Worm (Caenorhabditis elegans) whole organism, L3 larva: ENCODE results near the gene srbc-62.

Experiments used
- R02D3.7 ChIP-seq: fragments of 150-350 bp; optimal IDR thresholded peaks from 2 replicates; lab custom pipeline; 2014; ENCODE audit warnings: missing biosample characterization, missing genetic modification characterization
- ZK546.5 ChIP-seq: sonication (generic microtip); optimal IDR thresholded peaks from 2 replicates; lab custom pipeline; 2017; ENCODE audit warnings: missing biosample characterization, missing genetic modification characterization
- aly-2 ChIP-seq: fragments of 150-350 bp; optimal IDR thresholded peaks from 2 replicates; lab custom pipeline; 2014; ENCODE audit warnings: missing biosample characterization, missing genetic modification characterization
- ama-1 ChIP-seq: fragments of 150-350 bp; optimal IDR thresholded peaks from 2 replicates; lab custom pipeline; 2018
- ceh-16 ChIP-seq: sonication (generic microtip); optimal IDR thresholded peaks from 2 replicates; lab custom pipeline; 2017; ENCODE audit warnings: missing biosample characterization, missing genetic modification characterization
- ceh-28 ChIP-seq: fragments of 150-350 bp; optimal IDR thresholded peaks from 2 replicates; lab custom pipeline; 2014; ENCODE audit warnings: missing biosample characterization, missing genetic modification reagents, missing genetic modification characterization
- ceh-82 ChIP-seq: fragments of 150-350 bp; optimal IDR thresholded peaks from 2 replicates; lab custom pipeline; 2014; ENCODE audit warnings: missing biosample characterization, missing genetic modification characterization
- ceh-9 ChIP-seq: sonication (generic microtip); optimal IDR thresholded peaks from 2 replicates; lab custom pipeline; 2018; ENCODE audit warnings: missing biosample characterization, missing genetic modification characterization
- daf-12 ChIP-seq: fragments of 150-350 bp; optimal IDR thresholded peaks from 2 replicates; lab custom pipeline; 2014; ENCODE audit warnings: missing biosample characterization, missing genetic modification reagents, missing genetic modification characterization
- elt-1 ChIP-seq: fragments of 150-350 bp; optimal IDR thresholded peaks from 2 replicates; lab custom pipeline; 2014; ENCODE audit warnings: missing biosample characterization, missing genetic modification characterization
- elt-2 ChIP-seq: sonication (generic microtip); optimal IDR thresholded peaks from 2 replicates; lab custom pipeline; 2016; ENCODE audit warnings: missing genetic modification reagents, mild to moderate bottlenecking, missing genetic modification characterization, missing compliant biosample characterization
- elt-3 ChIP-seq, 3 experiments: fragments of 150-350 bp in 1 of 3; sonication (generic microtip) in 2 of 3; optimal IDR thresholded peaks; 2 replicates in 2 of 3; 4 replicates in 1 of 3; lab custom pipeline; 2014 to 2017; ENCODE audit warnings: missing biosample characterization in 3 of 3, missing genetic modification characterization in 3 of 3
- eor-1 ChIP-seq, 2 experiments: fragments of 150-350 bp; optimal IDR thresholded peaks; 2 replicates each; lab custom pipeline; 2014 to 2018; ENCODE audit warnings: missing biosample characterization in 2 of 2, missing genetic modification characterization in 2 of 2
- fkh-2 ChIP-seq: fragments of 150-350 bp; optimal IDR thresholded peaks from 2 replicates; lab custom pipeline; 2014; ENCODE audit warnings: missing biosample characterization, missing genetic modification reagents, missing genetic modification characterization
- fos-1 ChIP-seq: fragments of 150-350 bp; optimal IDR thresholded peaks from 2 replicates; lab custom pipeline; 2014; ENCODE audit warnings: missing biosample characterization, missing genetic modification characterization
- hmg-11 ChIP-seq: sonication (generic microtip); optimal IDR thresholded peaks from 2 replicates; lab custom pipeline; 2016; ENCODE audit warnings: missing genetic modification characterization, missing compliant biosample characterization
- jun-1 ChIP-seq: fragments of 150-350 bp; optimal IDR thresholded peaks from 2 replicates; lab custom pipeline; 2014; ENCODE audit warnings: missing biosample characterization, missing genetic modification reagents, missing genetic modification characterization
- lin-15B ChIP-seq: fragments of 150-350 bp; optimal IDR thresholded peaks from 2 replicates; lab custom pipeline; 2014; ENCODE audit warnings: missing biosample characterization, missing genetic modification characterization
- lin-39 ChIP-seq: fragments of 150-350 bp; optimal IDR thresholded peaks from 2 replicates; lab custom pipeline; 2018; ENCODE audit warnings: missing biosample characterization, missing genetic modification reagents, missing genetic modification characterization
- mdl-1 ChIP-seq: fragments of 150-350 bp; optimal IDR thresholded peaks from 2 replicates; lab custom pipeline; 2014; ENCODE audit warnings: missing biosample characterization, missing genetic modification characterization
- mml-1 ChIP-seq: fragments of 150-350 bp; sonication (generic microtip); optimal IDR thresholded peaks from 3 replicates; lab custom pipeline; 2014; ENCODE audit warnings: missing biosample characterization, missing genetic modification characterization
- nfya-1 ChIP-seq: sonication (generic microtip); optimal IDR thresholded peaks from 2 replicates; lab custom pipeline; 2017; ENCODE audit warnings: missing genetic modification characterization, mild to moderate bottlenecking, missing compliant biosample characterization, antibody characterized with exemption, moderate library complexity; ENCODE audit not compliant: insufficient read depth
- nhr-11 ChIP-seq: fragments of 150-350 bp; optimal IDR thresholded peaks from 2 replicates; lab custom pipeline; 2014; ENCODE audit warnings: missing biosample characterization, missing genetic modification characterization
- nhr-23 ChIP-seq: fragments of 150-350 bp; optimal IDR thresholded peaks from 2 replicates; lab custom pipeline; 2014; ENCODE audit warnings: missing biosample characterization, missing genetic modification reagents, missing genetic modification characterization
- nhr-25 ChIP-seq: sonication (generic microtip); optimal IDR thresholded peaks from 2 replicates; lab custom pipeline; 2017; ENCODE audit warnings: missing biosample characterization, missing genetic modification characterization
- nhr-28 ChIP-seq: fragments of 150-350 bp; optimal IDR thresholded peaks from 2 replicates; lab custom pipeline; 2014; ENCODE audit warnings: missing biosample characterization, missing genetic modification characterization
- nhr-43 ChIP-seq: sonication (generic microtip); optimal IDR thresholded peaks from 2 replicates; lab custom pipeline; 2016; ENCODE audit warnings: mild to moderate bottlenecking, missing genetic modification characterization, missing compliant biosample characterization; ENCODE audit not compliant: poor library complexity, severe bottlenecking
- nhr-67 ChIP-seq: fragments of 150-350 bp; optimal IDR thresholded peaks from 2 replicates; lab custom pipeline; 2014; ENCODE audit warnings: missing biosample characterization, missing genetic modification characterization
- nhr-77 ChIP-seq: fragments of 150-350 bp; optimal IDR thresholded peaks from 2 replicates; lab custom pipeline; 2014; ENCODE audit warnings: missing biosample characterization, missing genetic modification characterization
- pha-4 ChIP-seq: fragments of 150-350 bp; optimal IDR thresholded peaks from 2 replicates; lab custom pipeline; 2014; ENCODE audit warnings: missing biosample characterization, missing genetic modification reagents, missing genetic modification characterization
- sea-2 ChIP-seq: fragments of 150-350 bp; sonication (generic microtip); optimal IDR thresholded peaks from 4 replicates; lab custom pipeline; 2014; ENCODE audit warnings: missing biosample characterization, missing genetic modification reagents, missing genetic modification characterization
- skn-1 ChIP-seq: fragments of 150-350 bp; optimal IDR thresholded peaks from 2 replicates; lab custom pipeline; 2014; ENCODE audit warnings: missing biosample characterization, missing genetic modification characterization
- snpc-4 ChIP-seq: fragments of 150-350 bp; optimal IDR thresholded peaks from 2 replicates; lab custom pipeline; 2014; ENCODE audit warnings: missing biosample characterization, missing genetic modification characterization
- tbx-2 ChIP-seq: sonication (generic microtip); optimal IDR thresholded peaks from 2 replicates; lab custom pipeline; 2016; ENCODE audit warnings: mild to moderate bottlenecking, missing genetic modification characterization, missing compliant biosample characterization
- unc-39 ChIP-seq: sonication (generic microtip); optimal IDR thresholded peaks from 4 replicates; lab custom pipeline; 2017; ENCODE audit warnings: missing biosample characterization, missing genetic modification characterization
- ztf-11 ChIP-seq: fragments of 150-350 bp; optimal IDR thresholded peaks from 2 replicates; lab custom pipeline; 2014; ENCODE audit warnings: missing biosample characterization, missing genetic modification characterization
- ztf-4 ChIP-seq: fragments of 150-350 bp; optimal IDR thresholded peaks from 2 replicates; lab custom pipeline; 2014; ENCODE audit warnings: missing biosample characterization, missing genetic modification characterization

srbc-62 gene

DNA sequence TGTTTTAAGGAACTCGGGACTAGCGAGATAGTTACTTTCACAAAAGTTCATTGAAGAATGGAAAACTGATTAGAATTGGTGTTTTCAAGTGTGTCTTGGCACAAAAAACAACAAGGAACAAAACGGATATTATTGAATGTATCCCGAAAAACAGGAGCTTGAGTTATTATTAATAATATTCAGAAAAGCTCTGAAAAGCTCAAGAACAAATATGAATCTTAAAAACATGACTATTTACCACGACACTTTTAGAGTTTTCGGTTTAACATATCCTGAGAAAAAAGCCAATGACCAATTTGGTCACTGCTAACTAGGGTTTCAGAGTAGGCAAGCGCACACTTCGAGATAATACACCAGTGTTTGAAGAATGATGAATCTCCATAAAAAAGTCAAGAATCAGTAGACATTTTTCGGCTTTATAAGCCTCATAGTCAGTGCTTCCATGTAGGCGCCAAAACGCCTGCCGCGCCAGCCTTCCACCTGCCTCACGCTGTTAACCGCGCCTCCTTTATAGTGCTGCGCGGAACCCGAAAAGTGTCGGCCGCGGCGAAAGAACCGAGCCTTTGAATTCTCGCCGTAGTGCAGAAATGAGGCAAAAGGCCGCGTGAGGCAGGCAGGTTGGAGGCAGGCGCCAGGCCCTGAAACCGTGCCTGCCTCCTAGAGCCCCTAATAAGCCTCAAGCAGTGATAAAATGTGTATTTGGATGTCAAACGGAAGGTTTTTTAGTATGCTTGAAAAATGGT, 5.6 kb upstream of the srbc-62 start, which contains the start of gene srh-236:
Gene srh-236 (minus strand): TSS at position 51 of the 743 bp plus-strand sequence.
- TF ChIP-seq lin-15B (tag; lab: Kevin White, UChicago) (no peak), ZK546.5 (no peak), nhr-77 (tag; lab: Kevin White, UChicago) (no peak), snpc-4 (tag; lab: Kevin White, UChicago) (no peak), skn-1 (tag; lab: Kevin White, UChicago) (no peak), elt-1 (tag; lab: Kevin White, UChicago) (no peak), daf-12 (tag; lab: Kevin White, UChicago) (no peak), elt-2 (tag; lab: Kevin White, UChicago) (no peak), hmg-11 (no peak), elt-3 (tag; optimal IDR thresholded peaks at IDR 0.05; lab: Kevin White, UChicago) (no peak), jun-1 (no peak), eor-1 (tag; optimal IDR thresholded peaks at IDR 0.05; lab: Kevin White, UChicago) (no peak)

DNA sequence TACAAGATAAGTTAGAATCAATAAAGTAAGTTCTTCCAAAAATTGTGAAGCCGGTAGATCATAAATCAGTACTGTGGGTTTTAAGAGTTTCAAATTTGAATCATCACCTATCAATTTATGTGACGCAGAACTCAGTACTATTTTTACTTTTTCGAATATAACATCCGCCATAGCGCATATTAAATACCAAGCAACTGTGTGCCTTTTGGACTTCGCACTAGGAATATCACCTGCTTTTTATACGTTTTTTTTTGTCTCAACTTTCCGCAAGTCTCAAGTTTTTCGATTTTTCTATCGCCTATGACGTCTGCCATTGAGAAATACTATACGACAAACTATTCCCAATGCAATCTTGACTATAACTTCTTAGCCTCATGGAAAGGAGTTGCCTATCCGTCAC, 5.0 kb upstream of the srbc-62 start, which contains the start of gene srh-113:
Gene srh-113 (plus strand): TSS at position 301 of the 400 bp plus-strand sequence.
- no peak for TF ChIP-seq ama-1 (lab: Kevin White, UChicago)
- TF ChIP-seq nhr-25 (tag; lab: Kevin White, UChicago), result no peak
- TF ChIP-seq ceh-82 (tag; lab: Kevin White, UChicago), result no peak
- TF ChIP-seq daf-12 (tag; lab: Kevin White, UChicago), result no peak
- no peak for TF ChIP-seq tbx-2 (tag; lab: Kevin White, UChicago)
- no peak for TF ChIP-seq nhr-43

DNA sequence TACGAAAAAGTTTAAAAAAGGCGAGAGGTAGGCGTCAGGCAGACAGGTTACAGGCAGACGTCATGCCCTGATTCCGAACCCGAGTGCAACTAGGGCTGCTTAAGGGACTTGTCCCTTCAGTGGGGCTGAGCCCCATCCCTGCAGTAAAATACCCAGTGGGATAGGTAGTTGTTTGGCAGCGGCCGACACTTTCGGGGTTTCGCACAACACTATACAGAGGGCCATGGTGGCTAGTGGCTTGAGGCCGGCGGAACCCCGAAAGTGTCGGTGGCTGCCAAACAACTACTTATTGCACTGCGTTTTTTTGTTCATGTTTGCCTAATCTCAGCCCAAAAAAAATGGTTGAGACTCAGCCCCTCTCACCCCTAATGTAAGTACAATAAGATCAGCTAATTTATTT, 2.2 kb upstream of the srbc-62 start:
- TF ChIP-seq unc-39 (tag; lab: Kevin White, UChicago) (no peak), elt-1 (tag; lab: Kevin White, UChicago) (no peak), ceh-28 (tag; lab: Kevin White, UChicago) (no peak), nhr-11 (no peak), ceh-9 (tag; lab: Kevin White, UChicago) (no peak), nhr-25 (tag; lab: Kevin White, UChicago) (no peak)
- TF ChIP-seq, all 47 proteins: peak for 0

DNA sequence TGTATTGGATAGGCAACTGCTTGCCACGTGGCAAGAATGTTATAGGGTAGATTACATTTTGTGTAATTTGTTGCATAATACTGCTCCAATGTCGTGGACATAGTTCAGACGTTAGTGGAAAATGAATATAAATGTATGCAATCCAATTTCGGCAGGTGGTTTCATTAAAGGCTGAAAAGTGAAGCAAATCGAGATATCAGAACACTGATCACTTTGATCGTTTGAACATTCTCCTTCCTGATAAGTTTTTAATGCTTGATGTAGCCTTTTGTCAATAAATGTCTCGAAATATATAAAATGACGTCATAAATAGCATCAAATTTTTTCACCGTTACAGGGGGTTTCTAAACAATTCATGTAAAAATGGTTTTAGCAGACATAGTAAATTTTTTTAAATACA, 2.6 kb downstream of the srbc-62 start, which contains the start of gene srh-109:
Gene srh-109 (minus strand): TSS at position 101 of the 400 bp plus-strand sequence.
- no peak for TF ChIP-seq mml-1
- no peak for TF ChIP-seq nhr-28
- TF ChIP-seq skn-1 (tag; lab: Kevin White, UChicago), result no peak
- TF ChIP-seq fos-1, result no peak
- no peak for TF ChIP-seq ceh-9 (tag; lab: Kevin White, UChicago)
- no peak for TF ChIP-seq ama-1 (lab: Kevin White, UChicago)
- no peak for TF ChIP-seq sea-2 (GFP tag; lab: Kevin White, UChicago)
- no peak for TF ChIP-seq snpc-4 (tag; lab: Kevin White, UChicago)
- no peak for TF ChIP-seq fkh-2 (tag; lab: Kevin White, UChicago)
- no peak for TF ChIP-seq ztf-4 (tag; lab: Kevin White, UChicago)
- TF ChIP-seq nhr-11, result no peak
- TF ChIP-seq ztf-11 (tag; lab: Kevin White, UChicago), result no peak
- no peak for TF ChIP-seq R02D3.7 (tag; lab: Kevin White, UChicago)
- no peak for TF ChIP-seq mdl-1
- TF ChIP-seq lin-39 (tag; lab: Kevin White, UChicago), result no peak
- TF ChIP-seq tbx-2 (tag; lab: Kevin White, UChicago), result no peak
- TF ChIP-seq, all 47 proteins: peak for 0

DNA sequence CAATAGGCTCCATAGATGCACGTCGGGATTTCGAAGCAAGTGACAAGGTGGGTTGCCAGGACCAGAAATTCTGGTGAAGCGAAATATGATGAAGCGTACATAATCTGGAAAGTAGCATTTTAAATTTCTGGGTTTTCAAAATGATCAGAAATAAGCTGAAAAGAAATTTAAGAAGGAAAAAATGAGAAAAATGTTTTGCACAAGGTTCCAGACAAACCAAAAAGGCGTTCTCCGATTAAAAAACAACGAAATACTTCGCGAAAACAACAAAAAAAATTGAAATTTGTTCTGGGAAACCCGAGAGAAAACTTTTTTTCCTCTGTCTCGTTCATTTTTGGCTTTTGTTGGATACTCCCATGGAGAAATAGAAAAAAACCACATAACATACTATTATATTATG, 5.5 kb downstream of the srbc-62 start, which contains the start of gene srh-252:
Gene srh-252 (minus strand): TSS at position 101 of the 400 bp plus-strand sequence.
- TF ChIP-seq unc-39 (tag; lab: Kevin White, UChicago) (no peak), daf-12 (tag; lab: Kevin White, UChicago) (no peak), elt-3 (tag; optimal IDR thresholded peaks at IDR 0.05; lab: Kevin White, UChicago) (no peak)

DNA sequence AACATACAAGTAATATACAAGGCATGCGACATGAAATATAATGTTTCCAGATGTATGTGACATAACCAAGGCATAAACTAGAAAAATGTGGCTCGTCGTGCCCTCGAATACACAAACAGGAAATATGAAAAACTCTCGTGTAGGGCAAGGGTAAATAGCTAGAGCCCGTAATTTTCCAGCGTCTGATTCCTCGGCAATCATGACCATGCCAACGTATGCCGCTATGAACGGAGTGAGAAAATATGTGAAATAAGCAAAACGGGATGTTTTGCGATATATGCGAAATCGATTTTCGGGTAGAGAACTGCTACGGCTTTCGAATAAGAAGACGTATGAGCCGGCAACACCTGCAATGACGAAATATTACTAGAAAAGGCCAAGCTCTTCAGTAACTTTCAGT, 7.6 kb downstream of the srbc-62 start, which contains the start of gene scl-25:
Gene scl-25 (plus strand): TSS at position 301 of the 400 bp plus-strand sequence.
- TF ChIP-seq elt-3 (tag; optimal IDR thresholded peaks at IDR 0.05; lab: Kevin White, UChicago) (no peak), fkh-2 (tag; lab: Kevin White, UChicago) (no peak), lin-39 (tag; lab: Kevin White, UChicago) (no peak), pha-4 (tag; lab: Kevin White, UChicago) (no peak), fos-1 (no peak), R02D3.7 (tag; lab: Kevin White, UChicago) (no peak), nhr-67 (tag; lab: Kevin White, UChicago) (no peak), ama-1 (lab: Kevin White, UChicago) (no peak), hmg-11 (no peak), ceh-82 (tag; lab: Kevin White, UChicago) (no peak), aly-2 (tag; lab: Kevin White, UChicago) (no peak), nhr-11 (no peak), elt-1 (tag; lab: Kevin White, UChicago) (no peak), elt-2 (tag; lab: Kevin White, UChicago) (no peak), ceh-16 (tag; lab: Kevin White, UChicago) (no peak), lin-15B (tag; lab: Kevin White, UChicago) (no peak), ceh-9 (tag; lab: Kevin White, UChicago) (no peak), nfya-1 (tag; lab: Kevin White, UChicago) (no peak), nhr-23 (no peak)
- TF ChIP-seq, all 47 proteins: peak for 0
